Fruit fly (Drosophila melanogaster): ENCODE data around the gene CG42394.

Gene CG42394

DNA sequence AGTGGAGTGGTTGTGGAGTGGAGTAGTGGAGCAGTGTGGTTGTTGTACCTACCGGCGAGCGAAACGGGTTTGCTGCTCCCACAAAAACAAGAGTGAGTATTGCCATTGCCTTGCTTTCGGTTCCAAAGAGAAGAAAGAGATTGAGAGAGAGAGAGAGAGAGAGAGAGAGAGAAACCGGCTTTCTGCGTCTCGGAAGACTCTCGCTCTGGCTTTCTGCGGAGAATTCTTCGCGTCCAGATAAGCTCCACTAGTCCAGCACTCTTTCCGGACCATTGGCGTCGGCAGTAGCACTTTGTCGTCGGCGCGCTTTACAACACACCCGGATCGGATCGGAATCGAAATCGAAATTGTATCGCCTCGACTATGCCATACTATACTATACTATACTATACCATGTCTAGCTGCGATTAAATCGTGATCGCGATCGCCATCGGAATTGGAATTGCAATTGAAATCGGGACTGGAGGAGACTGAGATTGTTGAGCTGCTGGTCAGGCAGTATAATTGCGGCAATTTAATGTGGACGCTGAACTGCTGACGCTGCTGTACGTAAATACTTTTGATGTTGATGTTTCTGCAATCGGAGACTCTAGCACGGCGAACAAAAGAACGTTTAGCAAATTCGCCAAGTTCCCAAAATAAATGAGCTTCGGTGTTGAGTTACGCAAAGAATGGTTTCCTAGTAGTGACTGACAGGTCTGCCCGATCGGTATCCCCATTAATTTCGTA, 22.7 kb upstream of the CG42394 start, which contains the start of gene Cad86C (continued):
- TF ChIP-seq Aef1 (GFP tag; IDR thresholded peaks at IDR 0.05) (no peak), Rfx (GFP tag; IDR thresholded peaks at IDR 0.05) (peak; percentile 50; the same call in 1 of the 2 replicates), gem (tag; optimal IDR thresholded peaks at IDR 0.05) (no peak), CG8944 (GFP tag; optimal IDR thresholded peaks at IDR 0.05) (no peak), Jarid2 (GFP tag; optimal IDR thresholded peaks at IDR 0.05) (peak; percentile 83), Ssrp (tag; optimal IDR thresholded peaks at IDR 0.05) (no peak), Mad (GFP tag; optimal IDR thresholded peaks at IDR 0.05) (no peak), CG16815 (GFP tag; optimal IDR thresholded peaks at IDR 0.05) (no peak), zfh2 (GFP tag; optimal IDR thresholded peaks at IDR 0.05) (no peak), CG5180 (GFP tag; optimal IDR thresholded peaks at IDR 0.05) (peak; percentile 43), CG7357 (GFP tag; IDR thresholded peaks at IDR 0.05) (no peak), B-H2 (GFP tag; optimal IDR thresholded peaks at IDR 0.05) (no peak), az2 (GFP tag; optimal IDR thresholded peaks at IDR 0.05) (no peak), NfI (GFP tag; optimal IDR thresholded peaks at IDR 0.05) (no peak), CG6689 (GFP tag; IDR thresholded peaks at IDR 0.05) (no peak), CG2202 (tag; optimal IDR thresholded peaks at IDR 0.05) (no peak), C15 (GFP tag; IDR thresholded peaks at IDR 0.05) (no peak), Hand (GFP tag; optimal IDR thresholded peaks at IDR 0.05) (no peak), MTF-1 (GFP tag; optimal IDR thresholded peaks at IDR 0.05; ENCODE audit: borderline replicate concordance) (no peak), Elba2 (GFP tag; optimal IDR thresholded peaks at IDR 0.05) (no peak), Bdp1 (GFP tag; optimal IDR thresholded peaks at IDR 0.05) (no peak), rib (GFP tag; IDR thresholded peaks at IDR 0.05) (no peak), CG13624 (GFP tag; optimal IDR thresholded peaks at IDR 0.05) (peak; percentile 10), Rx (GFP tag; IDR thresholded peaks at IDR 0.05) (no peak), ems (GFP tag; optimal IDR thresholded peaks at IDR 0.05) (no peak), dmrt99B (tag; optimal IDR thresholded peaks at IDR 0.05) (no peak), CG14441 (GFP tag; IDR thresholded peaks at IDR 0.05) (no peak), h (optimal IDR thresholded peaks at IDR 0.05) (no peak), CG7556 (GFP tag; optimal IDR thresholded peaks at IDR 0.05) (no peak), NFAT (GFP tag; IDR thresholded peaks at IDR 0.05) (no peak), pita (GFP tag; optimal IDR thresholded peaks at IDR 0.05) (no peak), CG31388 (GFP tag; optimal IDR thresholded peaks at IDR 0.05) (no peak), ttk (GFP tag; IDR thresholded peaks at IDR 0.05) (no peak), CG11504 (tag; optimal IDR thresholded peaks at IDR 0.05) (no peak), al (GFP tag; IDR thresholded peaks at IDR 0.05) (no peak), crp (GFP tag; optimal IDR thresholded peaks at IDR 0.05) (no peak), CG17912 (GFP tag; optimal IDR thresholded peaks at IDR 0.05) (no peak), zen (tag; optimal IDR thresholded peaks at IDR 0.05) (no peak), CG13296 (GFP tag; optimal IDR thresholded peaks at IDR 0.05) (no peak), Optix (GFP tag; IDR thresholded peaks at IDR 0.05) (no peak), CG10209 (GFP tag; optimal IDR thresholded peaks at IDR 0.05) (no peak), disco-r (GFP tag; optimal IDR thresholded peaks at IDR 0.05) (no peak), CG7271 (tag; optimal IDR thresholded peaks at IDR 0.05) (no peak), Neu2 (GFP tag; optimal IDR thresholded peaks at IDR 0.05; ENCODE audit: borderline replicate concordance) (no peak), hth (optimal IDR thresholded peaks at IDR 0.05) (no peak), lab (GFP tag; optimal IDR thresholded peaks at IDR 0.05) (peak; percentile 21), cad (GFP tag; optimal IDR thresholded peaks at IDR 0.05) (no peak), CG11093 (GFP tag; IDR thresholded peaks at IDR 0.05) (no peak), CG6813 (GFP tag; optimal IDR thresholded peaks at IDR 0.05) (no peak), CG4282 (GFP tag; optimal IDR thresholded peaks at IDR 0.05) (no peak), hbn (GFP tag; IDR thresholded peaks at IDR 0.05; ENCODE audit: partially characterized antibody) (peak; percentile 52)

All from whole organism, embryonic.